Worm (Caenorhabditis elegans) whole organism, dauer: ENCODE results near the gene mrpl-11.

Experiments
- unc-62 ChIP-seq: sonication (generic microtip); optimal IDR thresholded peaks from 2 replicates; lab custom pipeline; 2017; ENCODE audit warnings: missing biosample characterization, missing genetic modification reagents, missing genetic modification characterization

mrpl-11 gene

DNA sequence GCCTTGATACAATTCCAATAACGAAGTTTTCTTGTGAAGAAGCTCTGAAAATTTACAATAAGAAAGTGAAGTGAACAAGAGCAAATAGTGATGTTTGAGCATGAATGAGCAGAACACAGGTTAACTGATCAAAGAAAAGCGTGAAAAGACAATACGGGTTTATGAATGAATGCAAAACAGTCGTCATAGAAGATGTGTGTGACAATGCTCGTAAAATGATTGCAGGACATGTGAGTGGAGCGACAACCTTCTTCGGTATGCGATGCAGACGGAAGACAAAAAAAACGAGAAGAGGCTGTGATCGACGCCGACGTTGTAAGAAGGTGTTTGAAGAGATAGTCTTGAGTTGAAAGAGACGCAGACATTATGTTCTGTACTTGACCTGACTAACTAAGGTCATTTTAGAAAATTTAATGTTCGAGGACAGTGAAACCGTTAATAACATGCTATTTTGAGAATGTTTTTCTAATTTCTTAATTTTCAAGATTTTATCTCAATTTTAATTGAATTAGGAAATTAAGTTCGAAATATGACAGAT is 49.9 kb downstream of the mrpl-11 start, which contains the start of gene mig-22:
mig-22 (minus strand) TSS at position 51 of the 538 bp plus-strand sequence.
- no peak for TF ChIP-seq unc-62 (GFP tag; lab: Kevin White, UChicago)

- TF ChIP-seq unc-62 (GFP tag; lab: Kevin White, UChicago) = no peak
Observed at ce11 chrIII:8767889-8768361, 50.5 kb downstream of the mrpl-11 start, which contains the start of gene mtss-1. Gene mtss-1, plus strand, starts transcription at chrIII:8768311.
